Worm (Caenorhabditis elegans): Measurements from ENCODE around the gene K07H8.7.

The K07H8.7 gene

DNA sequence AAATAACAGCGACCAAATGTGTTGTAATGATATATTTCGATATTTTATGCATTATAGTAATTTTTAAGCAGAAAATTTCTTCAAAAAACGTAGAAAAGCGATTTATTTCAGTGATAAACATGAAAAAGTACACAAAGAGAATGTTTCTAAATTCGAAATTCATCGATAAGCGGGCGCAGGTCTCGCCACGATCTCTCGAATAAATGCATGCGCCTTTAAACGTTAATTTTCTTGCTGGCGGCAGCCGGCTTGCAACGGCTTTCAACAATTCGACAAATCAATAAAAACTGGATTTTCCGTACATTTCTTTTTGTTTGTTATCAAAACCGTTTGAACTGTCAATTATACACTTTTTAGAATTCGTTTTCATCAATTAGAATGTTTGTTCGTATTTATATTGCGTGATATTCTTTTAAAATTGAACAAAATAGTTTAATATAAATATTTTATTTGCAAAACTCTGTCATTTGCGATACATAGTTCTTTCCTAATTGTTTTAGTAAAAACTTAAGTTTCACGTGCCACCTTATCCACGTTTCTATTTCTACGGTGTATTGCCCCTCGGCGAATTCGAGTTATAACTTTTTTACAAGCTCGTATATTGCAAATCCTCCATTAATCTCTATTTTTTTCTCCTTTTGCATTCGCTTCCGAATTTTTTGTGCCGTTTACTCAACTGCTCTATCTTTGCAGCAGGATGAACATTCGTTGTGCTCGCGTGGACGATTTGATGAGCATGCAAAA lies 29.9 kb upstream of the K07H8.7 start, which contains the start of gene daf-31:
Gene daf-31, plus strand, starts transcription at position 694 of the 744 bp plus-strand sequence.
- TF ChIP-seq dpl-1 (GFP tag; optimal IDR thresholded peaks at IDR 0.05) (peak; percentile 50 to 78 (median 64)), isw-1 (GFP tag; IDR thresholded peaks at IDR 0.05) (peak; percentile 50), nhr-12 (tag; optimal IDR thresholded peaks at IDR 0.05) (no peak), sox-4 (tag; optimal IDR thresholded peaks at IDR 0.05) (no peak), mep-1 (tag; optimal IDR thresholded peaks at IDR 0.05) (peak; percentile 69), unc-86 (tag; optimal IDR thresholded peaks at IDR 0.05) (no peak), F16B12.6 (tag; optimal IDR thresholded peaks at IDR 0.05) (peak; percentile 34), ceh-90 (tag; optimal IDR thresholded peaks at IDR 0.05) (no peak), unc-30 (tag; optimal IDR thresholded peaks at IDR 0.05) (no peak), nhr-20 (tag; optimal IDR thresholded peaks at IDR 0.05) (peak; percentile 61), unc-130 (tag; optimal IDR thresholded peaks at IDR 0.05) (no peak), lsy-2 (tag; optimal IDR thresholded peaks at IDR 0.05) (peak; percentile 64 to 86), grh-1 (GFP tag; IDR thresholded peaks at IDR 0.05) (no peak), ztf-11 (tag; optimal IDR thresholded peaks at IDR 0.05) (no peak), mdl-1 (tag; optimal IDR thresholded peaks at IDR 0.05) (peak in 1 of 2 experiments; percentile 20), C04F5.9 (tag; optimal IDR thresholded peaks at IDR 0.05) (no peak), hpl-2 (GFP tag; optimal IDR thresholded peaks at IDR 0.05) (no peak), nhr-47 (tag; optimal IDR thresholded peaks at IDR 0.05) (peak; percentile 45), ceh-82 (tag; optimal IDR thresholded peaks at IDR 0.05) (peak in 2 of 3 experiments; percentile 36 to 72), fos-1 (tag; optimal IDR thresholded peaks at IDR 0.05) (no peak), vab-15 (tag; optimal IDR thresholded peaks at IDR 0.05) (no peak), efl-1 (optimal IDR thresholded peaks at IDR 0.05) (peak; percentile 72 to 73), efl-1 (GFP tag; optimal IDR thresholded peaks at IDR 0.05 in 1 of 2) (peak; percentile 68 to 96), pqm-1 (tag; optimal IDR thresholded peaks at IDR 0.05) (no peak), nhr-76 (tag; optimal IDR thresholded peaks at IDR 0.05) (no peak), unc-98 (GFP tag; IDR thresholded peaks at IDR 0.05) (no peak), aly-2 (tag; optimal IDR thresholded peaks at IDR 0.05) (no peak), nhr-19 (GFP tag; conservative IDR thresholded peaks at IDR 0.05) (no peak), lin-15B (tag; optimal IDR thresholded peaks at IDR 0.05) (peak; percentile 18), lin-39 (tag; optimal IDR thresholded peaks at IDR 0.05) (no peak), unc-62 (GFP tag; optimal IDR thresholded peaks at IDR 0.05) (no peak), hlh-17 (GFP tag; optimal IDR thresholded peaks at IDR 0.05; ENCODE audit: borderline replicate concordance) (no peak), aha-1 (tag; optimal IDR thresholded peaks at IDR 0.05) (no peak), nhr-237 (tag; optimal IDR thresholded peaks at IDR 0.05) (no peak), ama-1 (optimal IDR thresholded peaks at IDR 0.05) (no peak), tbx-2 (tag; optimal IDR thresholded peaks at IDR 0.05) (peak; percentile 18), ets-5 (GFP tag; IDR thresholded peaks at IDR 0.05) (no peak), nhr-84 (tag; optimal IDR thresholded peaks at IDR 0.05) (no peak), ztf-4 (tag; optimal IDR thresholded peaks at IDR 0.05) (no peak), efl-3 (GFP tag; optimal IDR thresholded peaks at IDR 0.05) (no peak), elt-2 (tag; optimal IDR thresholded peaks at IDR 0.05) (no peak), fkh-4 (tag; optimal IDR thresholded peaks at IDR 0.05; ENCODE audit: borderline replicate concordance) (no peak), ceh-63 (GFP tag; optimal IDR thresholded peaks at IDR 0.05) (no peak), fkh-8 (tag; optimal IDR thresholded peaks at IDR 0.05) (no peak), nhr-11 (tag; optimal IDR thresholded peaks at IDR 0.05) (no peak), mef-2 (tag; optimal IDR thresholded peaks at IDR 0.05) (no peak), ces-1 (GFP tag; optimal IDR thresholded peaks at IDR 0.05) (no peak), C34B4.2 (tag; optimal IDR thresholded peaks at IDR 0.05) (no peak), sup-37 (GFP tag; optimal IDR thresholded peaks at IDR 0.05) (no peak), xbp-1 (tag; optimal IDR thresholded peaks at IDR 0.05) (peak; percentile 39), snu-23 (GFP tag; optimal IDR thresholded peaks at IDR 0.05) (peak; percentile 65), jun-1 (tag; optimal IDR thresholded peaks at IDR 0.05) (peak; percentile 5), mab-9 (GFP tag; IDR thresholded peaks at IDR 0.05) (no peak), C16A3.4 (tag; optimal IDR thresholded peaks at IDR 0.05) (peak; percentile 60)
